Worm (Caenorhabditis elegans): Measurements from ENCODE around the gene nhr-258.

DNA sequence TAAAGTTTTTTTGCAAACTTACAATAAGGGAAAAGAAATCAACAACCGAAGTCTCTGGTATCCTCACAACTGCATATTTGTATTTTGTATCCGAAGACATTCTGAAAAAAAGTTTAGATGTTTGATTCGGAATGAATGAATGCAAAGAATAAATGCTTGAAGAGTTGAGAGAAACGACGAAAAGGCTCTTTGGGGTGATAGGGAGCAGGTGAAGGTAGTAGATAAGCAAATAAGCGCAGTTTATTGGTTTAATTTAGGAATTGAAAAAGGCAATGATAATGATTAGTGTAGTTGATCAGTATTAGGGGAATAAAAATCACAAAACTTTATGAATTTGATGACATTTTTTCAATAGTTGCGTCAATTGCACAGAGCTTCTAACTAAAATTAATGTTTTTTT, 41.8 kb downstream of the nhr-258 start, which contains the start of gene nsy-7:
- no peak for TF ChIP-seq tbx-11 (GFP tag; IDR thresholded peaks at IDR 0.05)
- no peak for TF ChIP-seq flt-1 (GFP tag; IDR thresholded peaks at IDR 0.05)
- no peak for TF ChIP-seq B0310.2 (tag; optimal IDR thresholded peaks at IDR 0.05)
- no peak for TF ChIP-seq ets-7 (tag; optimal IDR thresholded peaks at IDR 0.05)
- no peak for TF ChIP-seq hmg-4 (GFP tag; optimal IDR thresholded peaks at IDR 0.05)
- TF ChIP-seq ama-1 (optimal IDR thresholded peaks at IDR 0.05): no peak
- no peak for TF ChIP-seq aly-1 (tag; optimal IDR thresholded peaks at IDR 0.05)
- TF ChIP-seq hnd-1 (tag; optimal IDR thresholded peaks at IDR 0.05): no peak
- TF ChIP-seq tra-4 (tag; optimal IDR thresholded peaks at IDR 0.05): no peak
- TF ChIP-seq pes-1 (GFP tag; IDR thresholded peaks at IDR 0.05): no peak
- TF ChIP-seq ceh-13 (GFP tag; optimal IDR thresholded peaks at IDR 0.05): no peak
- TF ChIP-seq F13C5.2 (tag; optimal IDR thresholded peaks at IDR 0.05): no peak
